Worm (Caenorhabditis elegans): ENCODE measurements around the gene T16H12.13.
A peak's percentile ranks its signal among the peaks of the same experiment; 100 is the strongest.

The T16H12.13 gene

ce11 chrIII:10114662-10115061 lies 29.5 kb downstream of the T16H12.13 start, which contains the start of the genes ZK1128.1 and mett-10:
ZK1128.1 (minus strand) TSS chrIII:10114760.
mett-10 (plus strand) TSS chrIII:10115036.
- TF ChIP-seq W03F9.2 (tag; optimal IDR thresholded peaks at IDR 0.05) (no peak), dao-5 (tag; optimal IDR thresholded peaks at IDR 0.05) (no peak), him-1 (tag; optimal IDR thresholded peaks at IDR 0.05) (no peak)

ce11 chrIII:10118818-10119217 lies 33.6 kb downstream of the T16H12.13 start, which contains the start of gene ZK1128.3:
ZK1128.3 (minus strand) TSS chrIII:10118918.
- no peak for TF ChIP-seq dao-5 (tag; optimal IDR thresholded peaks at IDR 0.05)
- TF ChIP-seq W03F9.2 (tag; optimal IDR thresholded peaks at IDR 0.05): no peak
- TF ChIP-seq him-1 (tag; optimal IDR thresholded peaks at IDR 0.05): no peak

ce11 chrIII:10120076-10120831 lies 35.1 kb downstream of the T16H12.13 start, which contains the start of the genes gtf-2H3 and ham-3:
gtf-2H3 (minus strand) TSS chrIII:10120148.
ham-3 (plus strand) TSS chrIII:10120781.
- TF ChIP-seq W03F9.2 (tag; optimal IDR thresholded peaks at IDR 0.05) (peak; percentile 24), dao-5 (tag; optimal IDR thresholded peaks at IDR 0.05) (no peak)

DNA sequence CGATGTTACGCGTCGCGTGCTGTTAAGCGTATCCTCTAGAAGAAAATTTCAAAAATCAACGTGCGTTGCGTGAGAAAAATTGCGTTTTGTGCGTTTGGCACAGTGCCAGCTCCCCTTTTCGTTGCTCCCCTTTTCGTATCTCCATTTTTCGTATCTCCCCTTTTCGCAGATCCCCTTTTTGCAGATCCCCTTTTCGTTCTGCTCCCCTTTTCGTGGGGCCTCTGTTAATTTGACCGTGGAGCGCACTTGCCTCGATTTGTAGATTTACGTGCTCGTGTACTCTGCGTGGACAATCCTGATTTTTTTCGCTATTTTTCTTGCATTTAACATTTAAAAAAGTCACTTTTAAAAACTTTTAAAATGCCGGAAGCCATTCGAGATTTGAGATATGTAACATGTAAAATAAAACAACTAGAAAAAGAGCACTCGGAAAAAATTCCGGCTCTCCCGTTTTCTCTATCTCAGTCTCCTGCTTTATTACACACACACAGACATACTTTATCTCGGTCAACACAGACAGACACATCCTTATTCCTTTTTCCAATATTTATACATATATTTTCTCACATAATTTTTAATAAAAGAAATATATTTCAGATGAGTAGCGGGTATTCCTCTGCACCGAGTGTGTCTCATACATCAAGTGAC lies 38.5 kb downstream of the T16H12.13 start, which contains the start of gene ttll-4:
TSS of gene ttll-4 (plus strand) at position 598 of the 648 bp plus-strand sequence.
- TF ChIP-seq W03F9.2 (tag; optimal IDR thresholded peaks at IDR 0.05) (no peak), him-1 (tag; optimal IDR thresholded peaks at IDR 0.05) (peak; percentile 38), dao-5 (tag; optimal IDR thresholded peaks at IDR 0.05) (no peak)

DNA sequence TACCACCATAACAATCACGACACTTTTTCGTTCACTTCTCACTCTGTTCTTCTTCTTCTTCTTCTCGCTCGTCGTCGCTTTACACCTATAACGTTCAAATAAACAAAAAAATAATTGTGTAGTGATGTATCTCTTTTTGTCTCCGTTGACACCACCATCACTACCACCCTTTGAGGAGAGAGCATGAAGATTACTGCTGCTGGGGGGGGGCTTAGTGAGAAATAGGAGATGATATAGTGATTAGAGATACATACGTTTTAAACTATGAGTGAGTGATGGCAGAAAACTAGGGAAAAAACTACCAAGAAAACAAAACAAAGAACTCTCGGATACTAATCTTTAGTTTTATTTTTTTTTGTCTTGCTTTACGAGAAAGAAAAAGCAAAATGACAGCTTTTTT lies 41.2 kb downstream of the T16H12.13 start:
- TF ChIP-seq dao-5 (tag; optimal IDR thresholded peaks at IDR 0.05): no peak
- no peak for TF ChIP-seq W03F9.2 (tag; optimal IDR thresholded peaks at IDR 0.05)
- no peak for TF ChIP-seq him-1 (tag; optimal IDR thresholded peaks at IDR 0.05)

ce11 chrIII:10132495-10133450 lies 47.6 kb downstream of the T16H12.13 start:
- TF ChIP-seq him-1 (tag; optimal IDR thresholded peaks at IDR 0.05) (no peak), dao-5 (tag; optimal IDR thresholded peaks at IDR 0.05) (no peak), W03F9.2 (tag; optimal IDR thresholded peaks at IDR 0.05) (no peak)

ce11 chrIII:10134517-10134916 lies 49.3 kb downstream of the T16H12.13 start:
- no peak for TF ChIP-seq him-1 (tag; optimal IDR thresholded peaks at IDR 0.05)
- no peak for TF ChIP-seq W03F9.2 (tag; optimal IDR thresholded peaks at IDR 0.05)
- no peak for TF ChIP-seq dao-5 (tag; optimal IDR thresholded peaks at IDR 0.05)
